Worm (Caenorhabditis elegans) whole organism, mixed stage, embryonic: ENCODE measurements around the gene oac-41.

Experiments used
- blmp-1 ChIP-seq: fragments of 150-350 bp; optimal IDR thresholded peaks from 2 replicates; lab custom pipeline; 2014; ENCODE audit warnings: missing biosample characterization, missing genetic modification characterization
- ceh-39 ChIP-seq: fragments of 150-350 bp; optimal IDR thresholded peaks from 2 replicates; lab custom pipeline; 2014; ENCODE audit warnings: missing biosample characterization, missing genetic modification characterization
- flh-1 ChIP-seq: fragments of 200-800 bp; sonication (Bioruptor generic); optimal IDR thresholded peaks from 2 replicates; lab custom pipeline; 2018; ENCODE audit warnings: mild to moderate bottlenecking, missing genetic modification characterization, moderate library complexity, missing compliant biosample characterization
- nhr-237 ChIP-seq: fragments of 150-350 bp; optimal IDR thresholded peaks from 2 replicates; lab custom pipeline; 2014; ENCODE audit warnings: missing biosample characterization, missing genetic modification characterization
- nhr-76 ChIP-seq: sonication (generic microtip); optimal IDR thresholded peaks from 2 replicates; lab custom pipeline; 2017; ENCODE audit warnings: missing biosample characterization, missing genetic modification characterization
- pha-4 ChIP-seq: fragments of 150-350 bp; optimal IDR thresholded peaks from 2 replicates; lab custom pipeline; 2018; ENCODE audit warnings: missing biosample characterization, missing genetic modification reagents, missing genetic modification characterization
- snpc-4 ChIP-seq: fragments of 150-350 bp; optimal IDR thresholded peaks from 2 replicates; lab custom pipeline; 2014; ENCODE audit warnings: missing biosample characterization, missing genetic modification characterization
- unc-62 ChIP-seq: fragments of 150-350 bp; optimal IDR thresholded peaks from 2 replicates; lab custom pipeline; 2014; ENCODE audit warnings: missing biosample characterization, missing genetic modification reagents, missing genetic modification characterization

ce11 chrV:8990194-8990649, 31.8 kb downstream of the oac-41 start, which contains the start of gene F59E11.7:
- no peak for TF ChIP-seq nhr-237 (tag; lab: Kevin White, UChicago)
- TF ChIP-seq flh-1 (GFP tag; lab: Kevin White, UChicago): no peak
- no peak for TF ChIP-seq ceh-39 (tag; lab: Kevin White, UChicago)
- TF ChIP-seq blmp-1 (tag; lab: Kevin White, UChicago): no peak
- no peak for TF ChIP-seq unc-62 (GFP tag; lab: Kevin White, UChicago)
- TF ChIP-seq pha-4 (tag; lab: Kevin White, UChicago): no peak
- no peak for TF ChIP-seq nhr-76
- TF ChIP-seq snpc-4: no peak
